Fruit fly (Drosophila melanogaster) whole organism, wandering third instar larva: ENCODE data around the gene CG3473.

Experiments
- Dfd ChIP-seq: fragments of >200 bp; optimal IDR thresholded peaks from 2 replicates; lab custom pipeline; 2017; ENCODE audit warnings: missing biosample characterization, missing genetic modification characterization
- Jra ChIP-seq: sonication (Bioruptor generic); optimal IDR thresholded peaks from 2 replicates; lab custom pipeline; 2016; ENCODE audit warnings: missing biosample characterization, missing genetic modification characterization
- Myc ChIP-seq: fragments of >200 bp; optimal IDR thresholded peaks from 2 replicates; lab custom pipeline; 2017
- N ChIP-seq: fragments of >200 bp; optimal IDR thresholded peaks from 2 replicates; lab custom pipeline; 2018; ENCODE audit warnings: missing biosample characterization, missing external identifiers, missing genetic modification characterization
- Rel ChIP-seq, 2 experiments: fragments of 200-800 bp; sonication (Bioruptor generic) in 1 of 2; optimal IDR thresholded peaks; 2 replicates in 1 of 2; 3 replicates in 1 of 2; lab custom pipeline; 2016 to 2019; ENCODE audit warnings: mild to moderate bottlenecking in 2 of 2, missing biosample characterization in 2 of 2, missing genetic modification characterization in 2 of 2, moderate library complexity in 1 of 2
- br ChIP-seq: fragments of 200-800 bp; sonication (Bioruptor generic); optimal IDR thresholded peaks from 2 replicates; lab custom pipeline; 2016; ENCODE audit warnings: missing biosample characterization, missing genetic modification characterization
- dl ChIP-seq, 2 experiments: fragments of 175-275, 200-275 bp in 1 of 2; fragments of 200-275 bp in 1 of 2; sonication (Bioruptor generic); optimal IDR thresholded peaks; lab custom pipeline; 2018; ENCODE audit warnings: mild to moderate bottlenecking in 2 of 2, missing biosample characterization in 2 of 2, missing genetic modification characterization in 2 of 2, moderate library complexity in 2 of 2; ENCODE audit not compliant: partially characterized antibody in 2 of 2, insufficient read depth in 1 of 2
- dmrt93B ChIP-seq: fragments of 200-800 bp; sonication (Bioruptor generic); optimal IDR thresholded peaks from 2 replicates; lab custom pipeline; 2018; ENCODE audit warnings: missing biosample characterization, mild to moderate bottlenecking, missing genetic modification characterization
- jim ChIP-seq: fragments of 175-275, 200-325 bp; sonication (Bioruptor generic); optimal IDR thresholded peaks from 2 replicates; lab custom pipeline; 2016; ENCODE audit warnings: missing biosample characterization, mild to moderate bottlenecking, missing genetic modification characterization
- lola ChIP-seq: fragments of >200 bp; optimal IDR thresholded peaks from 2 replicates; lab custom pipeline; 2017; ENCODE audit warnings: missing biosample characterization, missing genetic modification characterization
- pan ChIP-seq: fragments of >200 bp; optimal IDR thresholded peaks from 2 replicates; lab custom pipeline; 2017
- sage ChIP-seq: fragments of 200-800 bp; sonication (Bioruptor generic); optimal IDR thresholded peaks from 2 replicates; lab custom pipeline; 2016; ENCODE audit warnings: missing biosample characterization, mild to moderate bottlenecking, missing genetic modification characterization

DNA sequence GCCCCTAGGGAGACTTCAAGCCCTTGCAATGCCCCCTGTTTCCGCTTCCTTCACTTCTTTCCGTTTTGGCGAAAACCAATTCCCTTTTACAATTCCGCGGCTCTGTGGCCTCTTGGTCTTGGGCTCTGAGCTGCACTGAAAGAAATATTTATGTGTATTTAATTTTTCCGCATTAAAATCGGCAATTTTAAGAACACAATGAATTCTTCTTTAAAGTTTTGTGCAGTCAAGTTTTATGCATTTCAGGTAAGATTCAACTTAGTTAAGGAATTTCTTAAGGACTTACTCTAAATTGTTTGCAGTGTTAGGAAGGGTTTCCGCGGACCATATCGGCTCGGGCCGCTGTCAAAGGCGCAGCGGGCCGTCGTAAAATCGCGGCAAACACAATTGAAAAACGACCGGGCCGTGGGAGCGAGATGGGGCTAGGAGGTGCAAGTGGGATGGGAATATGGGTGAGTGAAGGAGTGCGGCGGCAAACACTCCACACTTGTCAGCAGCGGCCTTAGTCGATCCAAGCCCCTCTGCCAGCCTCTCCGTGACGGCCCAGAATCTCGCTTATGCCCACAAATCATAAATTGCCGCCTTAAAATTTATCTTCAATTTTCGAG lies 11.3 kb downstream of the CG3473 start:
- TF ChIP-seq N (no peak), Rel (GFP tag; optimal IDR thresholded peaks at IDR 0.05; lab: Kevin White, UChicago) (peak; percentile 90), Rel (tag; optimal IDR thresholded peaks at IDR 0.05; lab: Kevin White, UChicago) (peak; percentile 60), dmrt93B (peak; percentile 84), pan (lab: Kevin White, UChicago) (no peak), jim (no peak), sage (GFP tag; lab: Kevin White, UChicago) (peak; percentile 92), dl (GFP tag; optimal IDR thresholded peaks at IDR 0.05; lab: Kevin White, UChicago; ENCODE audit: insufficient read depth in 1 of 2, partially characterized antibody in 2 of 2) (no peak), Myc (lab: Kevin White, UChicago) (no peak), lola (GFP tag; lab: Kevin White, UChicago) (no peak), Jra (GFP tag; lab: Kevin White, UChicago) (peak; percentile 88), br (GFP tag; lab: Kevin White, UChicago) (peak; percentile 94), Dfd (GFP tag; lab: Kevin White, UChicago) (no peak)
